Worm (Caenorhabditis elegans): ENCODE results near the gene hpo-40.
A peak's percentile ranks its signal among the peaks of the same experiment; 100 is the strongest.

Gene hpo-40

ce11 chrV:10212627-10213026 is at the start of gene hpo-40:
Gene hpo-40 (plus strand): TSS chrV:10212927.
- TF ChIP-seq sptf-1 (tag; optimal IDR thresholded peaks at IDR 0.05) (no peak), ceh-63 (GFP tag; optimal IDR thresholded peaks at IDR 0.05) (no peak)

- TF ChIP-seq elt-2 (tag; optimal IDR thresholded peaks at IDR 0.05) = no peak
- no peak for TF ChIP-seq jun-1 (tag; optimal IDR thresholded peaks at IDR 0.05)
- no peak for TF ChIP-seq swsn-7 (tag; optimal IDR thresholded peaks at IDR 0.05)
- TF ChIP-seq snpc-4 (tag; optimal IDR thresholded peaks at IDR 0.05) = no peak
- no peak for TF ChIP-seq sup-37 (GFP tag; optimal IDR thresholded peaks at IDR 0.05)
Observed at ce11 chrV:10166368-10166767, 46.4 kb upstream of the hpo-40 start, which contains the start of gene C51E3.6. Gene C51E3.6 (minus strand): TSS chrV:10166468.

DNA sequence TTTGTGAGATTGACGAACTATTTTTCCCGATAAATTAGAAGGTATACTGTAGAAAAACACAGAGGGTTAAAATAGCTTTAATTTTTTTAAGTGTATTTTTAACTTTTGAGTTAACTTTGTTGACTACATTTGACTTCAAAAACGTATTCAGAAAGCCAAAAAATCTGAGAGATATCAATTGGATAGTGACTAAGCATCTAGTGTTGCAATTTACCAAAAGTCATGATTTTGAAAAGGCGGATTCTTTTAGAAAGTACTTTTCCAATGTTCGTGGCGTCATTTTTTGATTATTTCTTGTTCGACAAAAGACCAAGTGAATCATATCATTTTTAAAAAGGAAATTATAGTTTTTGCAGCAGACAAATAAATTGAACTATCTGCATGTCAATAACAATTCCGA is 43.9 kb upstream of the hpo-40 start:
- TF ChIP-seq lsy-2 (tag; optimal IDR thresholded peaks at IDR 0.05) (peak in 1 of 2 experiments; percentile 16), nhr-77 (tag; optimal IDR thresholded peaks at IDR 0.05) (no peak), ceh-8 (GFP tag; optimal IDR thresholded peaks at IDR 0.05) (no peak), hlh-17 (GFP tag; optimal IDR thresholded peaks at IDR 0.05; ENCODE audit: borderline replicate concordance) (no peak), zag-1 (tag; optimal IDR thresholded peaks at IDR 0.05) (no peak), elt-3 (tag; optimal IDR thresholded peaks at IDR 0.05) (no peak), aly-2 (tag; optimal IDR thresholded peaks at IDR 0.05) (peak; percentile 34), nhr-47 (tag; optimal IDR thresholded peaks at IDR 0.05) (peak; percentile 41), nhr-71 (tag; optimal IDR thresholded peaks at IDR 0.05) (peak; percentile 13)

DNA sequence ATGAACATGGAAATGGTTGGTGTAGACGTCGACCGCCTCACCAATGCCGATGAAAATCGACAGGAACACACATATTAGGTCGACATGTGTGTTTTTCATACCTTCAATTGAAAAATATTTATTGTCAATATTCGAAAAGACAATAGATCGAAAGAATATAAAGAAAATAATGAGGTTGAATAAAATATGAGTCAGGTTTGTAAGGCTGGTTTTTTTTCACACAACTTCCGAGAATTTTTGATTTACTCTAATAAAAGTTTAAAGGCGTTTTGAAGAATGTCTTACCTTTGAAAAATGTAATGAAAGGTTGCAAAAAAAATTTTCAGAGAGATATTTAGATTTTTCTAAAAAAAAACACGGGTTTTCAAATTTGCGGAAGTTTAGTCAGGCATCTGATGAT is 39.1 kb upstream of the hpo-40 start, which contains the start of gene egl-3:
Gene egl-3, minus strand, starts transcription at position 101 of the 400 bp plus-strand sequence.
- TF ChIP-seq nhr-47 (tag; optimal IDR thresholded peaks at IDR 0.05) (no peak), ets-5 (GFP tag; IDR thresholded peaks at IDR 0.05) (no peak), pqm-1 (tag; optimal IDR thresholded peaks at IDR 0.05) (no peak), lin-13 (GFP tag; optimal IDR thresholded peaks at IDR 0.05) (no peak), egl-27 (tag; optimal IDR thresholded peaks at IDR 0.05) (no peak), sptf-1 (tag; optimal IDR thresholded peaks at IDR 0.05) (no peak)

DNA sequence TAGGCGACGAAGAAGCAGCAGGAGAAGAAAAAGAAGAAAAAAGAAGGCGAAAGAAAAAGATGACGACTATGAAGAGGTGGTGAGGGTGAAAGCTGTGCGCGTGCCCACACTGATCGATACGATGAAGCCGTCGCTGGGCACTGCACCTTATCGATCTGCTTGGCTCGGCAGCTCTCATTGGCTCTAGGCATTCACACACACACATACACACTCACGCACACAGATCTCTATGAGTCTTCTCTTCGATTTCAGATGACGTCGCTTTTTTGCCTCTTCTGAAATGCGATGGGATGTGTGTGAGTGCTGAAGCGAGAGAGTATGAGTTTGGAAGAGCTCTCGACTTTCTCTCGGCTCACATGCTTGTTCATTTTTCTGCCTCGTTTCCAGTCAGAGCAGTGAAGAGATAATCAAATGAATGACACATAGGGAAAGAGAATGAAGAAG is 38.1 kb upstream of the hpo-40 start:
- TF ChIP-seq sptf-1 (tag; optimal IDR thresholded peaks at IDR 0.05) = no peak
- no peak for TF ChIP-seq aly-2 (tag; optimal IDR thresholded peaks at IDR 0.05)
- peak; percentile 98 for TF ChIP-seq fkh-8 (tag; optimal IDR thresholded peaks at IDR 0.05)
- no peak for TF ChIP-seq ceh-90 (tag; optimal IDR thresholded peaks at IDR 0.05)
- peak; percentile 85 for TF ChIP-seq swsn-7 (tag; optimal IDR thresholded peaks at IDR 0.05)
- TF ChIP-seq dpl-1 (GFP tag; optimal IDR thresholded peaks at IDR 0.05) = no peak
- TF ChIP-seq nhr-237 (tag; optimal IDR thresholded peaks at IDR 0.05) = peak; percentile 24
- TF ChIP-seq rnt-1 (tag; optimal IDR thresholded peaks at IDR 0.05) = no peak
- TF ChIP-seq Y116A8C.19 (tag; optimal IDR thresholded peaks at IDR 0.05; ENCODE audit: borderline replicate concordance) = no peak
- peak; percentile 44 to 81 (median 54) for TF ChIP-seq ceh-82 (tag; optimal IDR thresholded peaks at IDR 0.05)
- TF ChIP-seq snpc-4 (tag; optimal IDR thresholded peaks at IDR 0.05) = peak; percentile 45
- TF ChIP-seq ztf-4 (tag; optimal IDR thresholded peaks at IDR 0.05) = peak; percentile 76
- no peak for TF ChIP-seq C34B4.2 (tag; optimal IDR thresholded peaks at IDR 0.05)
- no peak for TF ChIP-seq hlh-4 (tag; optimal IDR thresholded peaks at IDR 0.05)
- TF ChIP-seq unc-98 (GFP tag; IDR thresholded peaks at IDR 0.05) = no peak
- TF ChIP-seq tbx-2 (tag; optimal IDR thresholded peaks at IDR 0.05) = peak; percentile 82
- no peak for TF ChIP-seq elt-2 (tag; optimal IDR thresholded peaks at IDR 0.05)
- TF ChIP-seq alr-1 (tag; optimal IDR thresholded peaks at IDR 0.05; ENCODE audit: borderline replicate concordance) = no peak
- peak; percentile 74 for TF ChIP-seq fos-1 (tag; optimal IDR thresholded peaks at IDR 0.05)
- no peak for TF ChIP-seq nhr-77 (tag; optimal IDR thresholded peaks at IDR 0.05)
- TF ChIP-seq hpl-2 (GFP tag; optimal IDR thresholded peaks at IDR 0.05) = no peak
- no peak for TF ChIP-seq tlp-1 (tag; optimal IDR thresholded peaks at IDR 0.05)
- no peak for TF ChIP-seq nhr-76 (tag; optimal IDR thresholded peaks at IDR 0.05)
- peak; percentile 97 for TF ChIP-seq lin-14 (GFP tag; optimal IDR thresholded peaks at IDR 0.05)
- peak; percentile 77 for TF ChIP-seq ceh-8 (GFP tag; optimal IDR thresholded peaks at IDR 0.05)
- no peak for TF ChIP-seq C16A3.4 (tag; optimal IDR thresholded peaks at IDR 0.05)
- TF ChIP-seq nhr-71 (tag; optimal IDR thresholded peaks at IDR 0.05) = peak; percentile 90
- TF ChIP-seq ces-1 (GFP tag; optimal IDR thresholded peaks at IDR 0.05) = peak; percentile 70
- TF ChIP-seq lir-3 (tag; optimal IDR thresholded peaks at IDR 0.05; ENCODE audit: poor library complexity) = no peak
- peak; percentile 97 for TF ChIP-seq fkh-10 (GFP tag; optimal IDR thresholded peaks at IDR 0.05)
- TF ChIP-seq aha-1 (tag; optimal IDR thresholded peaks at IDR 0.05) = no peak
- TF ChIP-seq lin-13 (GFP tag; optimal IDR thresholded peaks at IDR 0.05) = peak; percentile 71
- peak; percentile 41 for TF ChIP-seq jun-1 (tag; optimal IDR thresholded peaks at IDR 0.05)
